Worm (Caenorhabditis elegans) whole organism, late embryonic: ENCODE measurements around the gene nspb-1.
A peak's percentile ranks its signal among the peaks of the same experiment; 100 is the strongest.

Experiments
- C08G9.2 ChIP-seq: sonication (generic microtip); optimal IDR thresholded peaks from 2 replicates; lab custom pipeline; 2016; ENCODE audit warnings: mild to moderate bottlenecking, missing genetic modification characterization, moderate library complexity, missing compliant biosample characterization
- T23F11.4 ChIP-seq: fragments of 200-800 bp; sonication (Bioruptor generic); optimal IDR thresholded peaks from 2 replicates; lab custom pipeline; 2018; ENCODE audit warnings: mild to moderate bottlenecking, missing genetic modification characterization, missing compliant biosample characterization
- ama-1 ChIP-seq: fragments of 150-350 bp; optimal IDR thresholded peaks from 2 replicates; lab custom pipeline; 2014
- ceh-14 ChIP-seq: sonication (generic microtip); optimal IDR thresholded peaks from 2 replicates; lab custom pipeline; 2016; ENCODE audit warnings: missing genotype, missing genetic modification characterization, missing compliant biosample characterization
- ceh-18 ChIP-seq: sonication (generic microtip); optimal IDR thresholded peaks from 2 replicates; lab custom pipeline; 2016; ENCODE audit warnings: missing genetic modification characterization, missing compliant biosample characterization
- ceh-2 ChIP-seq: sonication (generic microtip); optimal IDR thresholded peaks from 2 replicates; lab custom pipeline; 2016; ENCODE audit warnings: missing genotype, missing genetic modification characterization, missing compliant biosample characterization
- ceh-22 ChIP-seq: sonication (generic microtip); optimal IDR thresholded peaks from 2 replicates; lab custom pipeline; 2017; ENCODE audit warnings: missing biosample characterization, missing genetic modification characterization
- ceh-24 ChIP-seq: sonication (generic microtip); optimal IDR thresholded peaks from 2 replicates; lab custom pipeline; 2016; ENCODE audit warnings: mild to moderate bottlenecking, missing genetic modification characterization, missing compliant biosample characterization
- ceh-30 ChIP-seq: fragments of 150-350 bp; optimal IDR thresholded peaks from 2 replicates; lab custom pipeline; 2014; ENCODE audit warnings: missing biosample characterization, missing genetic modification characterization
- ceh-31 ChIP-seq: sonication (generic microtip); optimal IDR thresholded peaks from 2 replicates; lab custom pipeline; 2016; ENCODE audit warnings: missing genetic modification characterization, missing compliant biosample characterization
- ceh-34 ChIP-seq: sonication (generic microtip); optimal IDR thresholded peaks from 2 replicates; lab custom pipeline; 2016; ENCODE audit warnings: mild to moderate bottlenecking, missing genetic modification characterization, missing compliant biosample characterization
- ceh-45 ChIP-seq: fragments of 200-800 bp; sonication (Bioruptor generic); IDR thresholded peaks from 2 replicates; pipeline ENCODE4 v1.3.6; 2022; ENCODE audit warnings: missing genetic modification reagents, missing genetic modification characterization, missing compliant biosample characterization
- ceh-9 ChIP-seq: sonication (generic microtip); optimal IDR thresholded peaks from 2 replicates; lab custom pipeline; 2016; ENCODE audit warnings: mild to moderate bottlenecking, missing genetic modification characterization, inconsistent platforms, missing compliant biosample characterization
- che-1 ChIP-seq: sonication (generic microtip); optimal IDR thresholded peaks from 2 replicates; lab custom pipeline; 2016; ENCODE audit warnings: mild to moderate bottlenecking, missing genetic modification characterization, missing compliant biosample characterization
- dmd-4 ChIP-seq: sonication (generic microtip); optimal IDR thresholded peaks from 2 replicates; lab custom pipeline; 2016; ENCODE audit warnings: borderline replicate concordance, missing genetic modification characterization, missing compliant biosample characterization
- dve-1 ChIP-seq: sonication (generic microtip); optimal IDR thresholded peaks from 2 replicates; lab custom pipeline; 2017; ENCODE audit warnings: antibody characterized with exemption, mild to moderate bottlenecking, missing genetic modification characterization, missing compliant biosample characterization
- elt-2 ChIP-seq: sonication (generic microtip); optimal IDR thresholded peaks from 2 replicates; lab custom pipeline; 2016; ENCODE audit warnings: missing genetic modification reagents, missing genetic modification characterization, missing compliant biosample characterization
- elt-4 ChIP-seq: sonication (generic microtip); optimal IDR thresholded peaks from 2 replicates; lab custom pipeline; 2016; ENCODE audit warnings: missing genetic modification characterization, missing compliant biosample characterization
- ets-4 ChIP-seq: sonication (generic microtip); optimal IDR thresholded peaks from 2 replicates; lab custom pipeline; 2016; ENCODE audit warnings: missing genetic modification characterization, missing compliant biosample characterization
- eyg-1 ChIP-seq: sonication (generic microtip); optimal IDR thresholded peaks from 2 replicates; lab custom pipeline; 2016; ENCODE audit warnings: missing genotype, missing genetic modification characterization, missing compliant biosample characterization
- fax-1 ChIP-seq: sonication (generic microtip); optimal IDR thresholded peaks from 2 replicates; lab custom pipeline; 2016; ENCODE audit warnings: missing genotype, missing genetic modification characterization, missing compliant biosample characterization
- fkh-10 ChIP-seq: fragments of 150-350 bp; optimal IDR thresholded peaks from 2 replicates; lab custom pipeline; 2014; ENCODE audit warnings: missing biosample characterization, missing genetic modification reagents, missing genetic modification characterization
- hlh-13 ChIP-seq: fragments of 200-800 bp; sonication (Bioruptor generic); optimal IDR thresholded peaks from 2 replicates; lab custom pipeline; 2018; ENCODE audit warnings: mild to moderate bottlenecking, missing genetic modification characterization, missing compliant biosample characterization
- hlh-15 ChIP-seq: sonication (generic microtip); optimal IDR thresholded peaks from 2 replicates; lab custom pipeline; 2016; ENCODE audit warnings: missing genetic modification characterization, missing compliant biosample characterization
- hlh-30 ChIP-seq: sonication (generic microtip); optimal IDR thresholded peaks from 2 replicates; lab custom pipeline; 2017; ENCODE audit warnings: antibody characterized with exemption, missing genetic modification characterization, missing compliant biosample characterization; ENCODE audit not compliant: insufficient read depth
- hlh-6 ChIP-seq: sonication (generic microtip); optimal IDR thresholded peaks from 2 replicates; lab custom pipeline; 2016; ENCODE audit warnings: missing genotype, missing genetic modification characterization, missing compliant biosample characterization
- hlh-8 ChIP-seq: sonication (generic microtip); optimal IDR thresholded peaks from 2 replicates; lab custom pipeline; 2016; ENCODE audit warnings: missing genotype, missing genetic modification characterization, missing compliant biosample characterization
- lim-6 ChIP-seq: sonication (generic microtip); optimal IDR thresholded peaks from 2 replicates; lab custom pipeline; 2016; ENCODE audit warnings: missing genetic modification characterization, missing compliant biosample characterization
- lin-11 ChIP-seq: fragments of 200-800 bp; sonication (Bioruptor generic); optimal IDR thresholded peaks from 2 replicates; lab custom pipeline; 2018; ENCODE audit warnings: mild to moderate bottlenecking, missing genetic modification characterization, missing compliant biosample characterization
- nfya-1 ChIP-seq: sonication (generic microtip); optimal IDR thresholded peaks from 2 replicates; lab custom pipeline; 2017; ENCODE audit warnings: missing genetic modification characterization, mild to moderate bottlenecking, missing compliant biosample characterization, antibody characterized with exemption, moderate library complexity
- npax-4 ChIP-seq: sonication (generic microtip); optimal IDR thresholded peaks from 2 replicates; lab custom pipeline; 2016; ENCODE audit warnings: missing genetic modification characterization, missing compliant biosample characterization
- odd-2 ChIP-seq: sonication (generic microtip); optimal IDR thresholded peaks from 2 replicates; lab custom pipeline; 2017; ENCODE audit warnings: antibody characterized with exemption, mild to moderate bottlenecking, missing genetic modification characterization, missing compliant biosample characterization
- pat-9 ChIP-seq: fragments of 200-800 bp; sonication (Bioruptor generic); optimal IDR thresholded peaks from 2 replicates; lab custom pipeline; 2018; ENCODE audit warnings: mild to moderate bottlenecking, missing genetic modification characterization, moderate library complexity, missing compliant biosample characterization
- pax-1 ChIP-seq: fragments of 150-350 bp; optimal IDR thresholded peaks from 2 replicates; lab custom pipeline; 2014; ENCODE audit warnings: missing biosample characterization, missing genetic modification characterization
- rnt-1 ChIP-seq: sonication (generic microtip); optimal IDR thresholded peaks from 2 replicates; lab custom pipeline; 2016; ENCODE audit warnings: missing genetic modification characterization, missing compliant biosample characterization
- sdc-2 ChIP-seq: sonication (generic microtip); optimal IDR thresholded peaks from 2 replicates; lab custom pipeline; 2016; ENCODE audit warnings: missing genotype, missing genetic modification characterization, missing compliant biosample characterization
- sox-2 ChIP-seq: fragments of 200-800 bp; sonication (Bioruptor generic); IDR thresholded peaks from 2 replicates; pipeline ENCODE4 v1.3.6; 2022; ENCODE audit warnings: missing genetic modification reagents, missing genetic modification characterization, missing compliant biosample characterization
- syd-9 ChIP-seq: sonication (generic microtip); optimal IDR thresholded peaks from 2 replicates; lab custom pipeline; 2016; ENCODE audit warnings: mild to moderate bottlenecking, missing genetic modification characterization, moderate library complexity, missing compliant biosample characterization
- tbx-2 ChIP-seq: sonication (generic microtip); optimal IDR thresholded peaks from 2 replicates; lab custom pipeline; 2016; ENCODE audit warnings: missing genetic modification characterization, missing compliant biosample characterization
- tbx-7 ChIP-seq: sonication (generic microtip); optimal IDR thresholded peaks from 2 replicates; lab custom pipeline; 2016; ENCODE audit warnings: missing genotype, missing genetic modification characterization, missing compliant biosample characterization
- unc-3 ChIP-seq, 2 experiments: fragments of 200-800 bp in 1 of 2; sonication (Bioruptor generic) in 1 of 2; sonication (generic microtip) in 1 of 2; conservative IDR thresholded peaks in 1 of 2; optimal IDR thresholded peaks in 1 of 2; 2 replicates each; pipeline versions ENCODE4 v1.3.6 to Lab custom; 2016 to 2022; ENCODE audit warnings: missing compliant biosample characterization in 2 of 2, missing genetic modification characterization in 2 of 2, missing genetic modification reagents in 1 of 2
- unc-42 ChIP-seq: sonication (generic microtip); optimal IDR thresholded peaks from 2 replicates; lab custom pipeline; 2016; ENCODE audit warnings: missing genotype, missing genetic modification characterization, missing compliant biosample characterization
- unc-55 ChIP-seq: sonication (generic microtip); optimal IDR thresholded peaks from 2 replicates; lab custom pipeline; 2017; ENCODE audit warnings: missing biosample characterization, missing genetic modification reagents, missing genetic modification characterization
- ztf-16 ChIP-seq: sonication (generic microtip); optimal IDR thresholded peaks from 2 replicates; lab custom pipeline; 2017; ENCODE audit warnings: missing genetic modification characterization, missing compliant biosample characterization

The nspb-1 gene

DNA sequence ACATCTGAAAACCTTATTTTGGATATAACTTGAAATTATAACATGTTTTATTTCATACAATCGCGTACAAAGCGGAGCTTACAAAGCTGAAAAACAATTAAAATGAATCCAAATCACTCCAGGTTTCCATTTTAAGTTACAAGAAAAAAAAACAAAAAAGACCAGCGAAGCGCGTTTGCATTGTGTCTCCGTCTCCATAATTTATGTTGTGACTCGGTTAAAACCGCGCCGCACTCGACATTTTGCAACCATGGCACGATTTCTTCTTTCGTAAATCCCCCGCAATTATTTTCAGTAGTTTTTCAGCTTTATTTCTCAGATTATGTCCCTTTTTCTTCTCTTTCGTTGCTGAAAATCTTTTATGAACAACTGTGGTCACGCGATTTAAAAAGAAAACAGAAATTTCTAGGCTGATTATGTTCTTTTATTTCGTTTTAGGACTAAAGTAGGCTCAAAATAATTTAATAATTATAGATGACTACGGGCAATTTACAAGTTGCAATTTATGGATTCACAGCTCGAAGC is 5.5 kb downstream of the nspb-1 start, which contains the start of the genes F38A5.2 and dnj-11:
Gene F38A5.2, minus strand, starts transcription at position 4 of the 525 bp plus-strand sequence.
Gene dnj-11, plus strand, starts transcription at position 475 of the 525 bp plus-strand sequence.
- TF ChIP-seq sdc-2 (tag; lab: Kevin White, UChicago) (no peak), ceh-2 (tag; lab: Kevin White, UChicago) (no peak), pat-9 (tag; lab: Kevin White, UChicago) (no peak), ceh-34 (tag; lab: Kevin White, UChicago) (peak; percentile 26), elt-2 (tag; lab: Kevin White, UChicago) (no peak), che-1 (no peak), ceh-18 (tag; lab: Kevin White, UChicago) (peak; percentile 39), rnt-1 (tag; lab: Kevin White, UChicago) (peak; percentile 55), hlh-15 (no peak), ceh-30 (tag; lab: Kevin White, UChicago) (no peak), ceh-31 (peak; percentile 72), dve-1 (peak; percentile 42), pax-1 (tag; lab: Kevin White, UChicago) (peak; percentile 71), ets-4 (tag; lab: Kevin White, UChicago) (no peak), hlh-30 (tag; lab: Kevin White, UChicago) (peak; percentile 14), ceh-22 (tag; lab: Kevin White, UChicago) (no peak), lin-11 (tag; lab: Kevin White, UChicago) (no peak), unc-55 (GFP tag; lab: Kevin White, UChicago) (peak; percentile 27), ceh-9 (tag; lab: Kevin White, UChicago) (no peak), ama-1 (lab: Kevin White, UChicago) (no peak), C08G9.2 (tag; lab: Kevin White, UChicago) (no peak), syd-9 (tag; lab: Kevin White, UChicago) (no peak), ceh-24 (tag; lab: Kevin White, UChicago) (no peak), fax-1 (tag; lab: Kevin White, UChicago) (no peak), hlh-6 (tag; lab: Kevin White, UChicago) (no peak), unc-3 (GFP tag; conservative IDR thresholded peaks at IDR 0.05; lab: Robert Waterston, UW) (no peak), unc-3 (tag; optimal IDR thresholded peaks at IDR 0.05; lab: Kevin White, UChicago) (no peak), ceh-14 (tag; lab: Kevin White, UChicago) (no peak), eyg-1 (tag; lab: Kevin White, UChicago) (no peak), npax-4 (no peak), tbx-2 (tag; lab: Kevin White, UChicago) (peak; percentile 33), unc-42 (peak; percentile 50), nfya-1 (peak; percentile 48), odd-2 (tag; lab: Kevin White, UChicago) (no peak), ztf-16 (no peak)

DNA sequence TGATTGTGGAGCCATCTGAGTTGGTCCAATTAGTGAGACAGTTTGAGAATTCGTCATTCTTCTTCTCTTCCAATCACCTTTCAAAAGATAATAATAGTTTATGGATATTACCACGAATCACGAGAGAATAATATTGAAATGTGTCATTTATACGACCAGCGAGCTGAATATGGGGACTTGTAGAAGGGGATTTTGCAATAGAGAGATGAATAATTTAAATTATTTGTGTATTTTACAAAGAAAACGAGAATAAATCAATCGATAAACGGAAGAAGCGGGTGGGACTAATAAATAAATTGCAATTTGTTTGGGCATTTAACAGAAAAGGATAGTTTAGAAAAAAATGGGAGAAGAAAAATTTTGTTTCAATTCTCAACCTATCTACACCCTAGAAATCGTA is 8.3 kb downstream of the nspb-1 start, which contains the start of gene odr-8:
Gene odr-8, minus strand, starts transcription at position 101 of the 400 bp plus-strand sequence.
- no peak for TF ChIP-seq tbx-7 (tag; lab: Kevin White, UChicago)
- TF ChIP-seq T23F11.4 (GFP tag; lab: Kevin White, UChicago): no peak
- no peak for TF ChIP-seq npax-4
- TF ChIP-seq lim-6 (tag; lab: Kevin White, UChicago): no peak
- TF ChIP-seq ceh-45 (GFP tag; lab: Robert Waterston, UW): no peak
- no peak for TF ChIP-seq sox-2 (GFP tag; lab: Robert Waterston, UW)
- TF ChIP-seq dmd-4 (tag; lab: Kevin White, UChicago): no peak
- no peak for TF ChIP-seq hlh-13 (GFP tag; lab: Kevin White, UChicago)
- TF ChIP-seq fkh-10 (GFP tag; lab: Kevin White, UChicago): no peak
- no peak for TF ChIP-seq elt-4 (tag; lab: Kevin White, UChicago)
- TF ChIP-seq hlh-8: no peak
